Worm (Caenorhabditis elegans): Measurements from ENCODE around the gene M01A8.1.

ce11 chrIII:9239983-9240382 is 17.1 kb upstream of the M01A8.1 start, which contains the start of gene saeg-2:
- TF ChIP-seq scrt-1 (GFP tag; IDR thresholded peaks at IDR 0.05) (no peak), ama-1 (optimal IDR thresholded peaks at IDR 0.05) (no peak), hnd-1 (tag; optimal IDR thresholded peaks at IDR 0.05) (no peak), flt-1 (GFP tag; IDR thresholded peaks at IDR 0.05) (no peak), aly-1 (tag; optimal IDR thresholded peaks at IDR 0.05) (no peak), tbx-37 (GFP tag; conservative IDR thresholded peaks at IDR 0.05) (no peak), tra-4 (tag; optimal IDR thresholded peaks at IDR 0.05) (no peak), hmbx-1 (tag; optimal IDR thresholded peaks at IDR 0.05) (no peak), F13C5.2 (tag; optimal IDR thresholded peaks at IDR 0.05) (peak; percentile 17), sea-1 (GFP tag; conservative IDR thresholded peaks at IDR 0.05) (no peak), ets-7 (tag; optimal IDR thresholded peaks at IDR 0.05) (no peak)
